Fruit fly (Drosophila melanogaster): Measurements from ENCODE around the gene CG46383.

DNA sequence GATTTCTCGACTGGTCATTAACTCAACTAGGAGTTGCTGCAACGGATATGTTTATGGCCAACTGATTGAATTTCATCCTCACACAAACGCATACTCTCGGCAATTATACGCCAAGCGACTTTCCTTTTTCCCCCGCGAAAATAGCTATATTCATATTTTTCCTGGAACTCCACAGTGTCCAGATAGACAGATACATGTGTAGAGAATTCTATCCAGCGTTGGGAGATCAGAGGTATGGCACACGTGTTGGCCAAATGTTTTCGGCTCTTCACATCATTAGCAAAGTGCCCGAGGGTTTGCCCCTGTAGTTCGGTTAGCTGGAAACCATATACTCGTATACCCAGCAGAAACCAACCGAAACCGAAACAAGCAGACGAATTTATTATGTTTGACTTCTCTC is 29.0 kb downstream of the CG46383 start:
- TF ChIP-seq CG8478 (optimal IDR thresholded peaks at IDR 0.05) = no peak
- TF ChIP-seq CTCF (optimal IDR thresholded peaks at IDR 0.05) = no peak
